Fruit fly (Drosophila melanogaster) whole organism, prepupa: Measurements from ENCODE around the gene GluClalpha.
A peak's percentile ranks its signal among the peaks of the same experiment; 100 is the strongest.

Experiments
- Blimp-1 ChIP-seq: fragments of 200-800 bp; sonication (Bioruptor generic); optimal IDR thresholded peaks from 3 replicates; lab custom pipeline; 2017; ENCODE audit warnings: missing biosample characterization, missing genetic modification characterization, mild to moderate bottlenecking, moderate library complexity, missing genetic modification reagents
- CG11762 ChIP-seq: fragments of 200-800 bp; sonication (Bioruptor generic); optimal IDR thresholded peaks from 3 replicates; lab custom pipeline; 2016; ENCODE audit warnings: missing biosample characterization, missing genetic modification characterization; ENCODE audit not compliant: insufficient read depth
- CG11902 ChIP-seq: fragments of 200-800 bp; sonication (Bioruptor generic); optimal IDR thresholded peaks from 3 replicates; lab custom pipeline; 2016; ENCODE audit warnings: missing biosample characterization, missing genetic modification characterization
- CG15336 ChIP-seq: fragments of 200-800 bp; sonication (Bioruptor generic); IDR thresholded peaks from 2 replicates; pipeline ENCODE4 v1.3.6; 2022; ENCODE audit warnings: missing biosample characterization, missing genetic modification characterization
- CG1621 ChIP-seq: fragments of 200-800 bp; sonication (Bioruptor generic); optimal IDR thresholded peaks from 3 replicates; lab custom pipeline; 2018; ENCODE audit warnings: missing biosample characterization, mild to moderate bottlenecking, missing genetic modification characterization
- CG31627 ChIP-seq: fragments of 200-800 bp; sonication (Bioruptor generic); optimal IDR thresholded peaks from 3 replicates; lab custom pipeline; 2016; ENCODE audit warnings: missing biosample characterization, missing genetic modification characterization
- CG32006 ChIP-seq: fragments of 200-800 bp; sonication (Bioruptor generic); optimal IDR thresholded peaks from 3 replicates; lab custom pipeline; 2017; ENCODE audit warnings: missing biosample characterization, mild to moderate bottlenecking, missing genetic modification characterization
- CG4318 ChIP-seq: fragments of 200-800 bp; sonication (Bioruptor generic); optimal IDR thresholded peaks from 3 replicates; lab custom pipeline; 2017; ENCODE audit warnings: missing biosample characterization, mild to moderate bottlenecking, missing genetic modification characterization
- CG6163 ChIP-seq: fragments of 200-800 bp; sonication (Bioruptor generic); IDR thresholded peaks from 3 replicates; pipeline ENCODE4 v1.3.6; 2022; ENCODE audit warnings: missing biosample characterization, missing genetic modification characterization
- CG6276 ChIP-seq: fragments of 200-800 bp; sonication (Bioruptor generic); optimal IDR thresholded peaks from 2 replicates; lab custom pipeline; 2017; ENCODE audit warnings: missing biosample characterization, mild to moderate bottlenecking, missing genetic modification characterization
- CG6808 ChIP-seq: fragments of 200-800 bp; sonication (Bioruptor generic); optimal IDR thresholded peaks from 3 replicates; lab custom pipeline; 2017; ENCODE audit warnings: missing biosample characterization, missing genetic modification characterization, mild to moderate bottlenecking, moderate library complexity, missing genetic modification reagents
- CG6854 ChIP-seq: fragments of 200-800 bp; sonication (Bioruptor generic); optimal IDR thresholded peaks from 2 replicates; lab custom pipeline; 2017; ENCODE audit warnings: missing biosample characterization, mild to moderate bottlenecking, missing genetic modification characterization
- CG7368 ChIP-seq: fragments of 200-800 bp; sonication (Bioruptor generic); optimal IDR thresholded peaks from 3 replicates; lab custom pipeline; 2016; ENCODE audit warnings: missing biosample characterization, missing genetic modification characterization
- CG8119 ChIP-seq: fragments of 200-800 bp; sonication (Bioruptor generic); IDR thresholded peaks from 3 replicates; pipeline ENCODE4 v1.3.6; 2022; ENCODE audit warnings: missing biosample characterization, missing genetic modification characterization
- CG8319 ChIP-seq: fragments of 200-800 bp; sonication (Bioruptor generic); optimal IDR thresholded peaks from 3 replicates; lab custom pipeline; 2016; ENCODE audit warnings: missing biosample characterization, missing genetic modification characterization
- CG8632 ChIP-seq: fragments of 200-800 bp; sonication (Bioruptor generic); optimal IDR thresholded peaks from 3 replicates; lab custom pipeline; 2016; ENCODE audit warnings: missing biosample characterization, missing genetic modification characterization
- CG9139 ChIP-seq: fragments of 200-800 bp; sonication (Bioruptor generic); optimal IDR thresholded peaks from 3 replicates; lab custom pipeline; 2017; ENCODE audit warnings: missing biosample characterization, mild to moderate bottlenecking, missing genetic modification characterization
- Eip75B ChIP-seq: fragments of 200-800 bp; sonication (Bioruptor generic); optimal IDR thresholded peaks from 3 replicates; lab custom pipeline; 2016; ENCODE audit warnings: missing biosample characterization, missing genetic modification characterization
- Eip93F ChIP-seq: fragments of 200-800 bp; sonication (Bioruptor generic); optimal IDR thresholded peaks from 2 replicates; lab custom pipeline; 2016; ENCODE audit warnings: missing biosample characterization, mild to moderate bottlenecking, missing genetic modification characterization
- Ets96B ChIP-seq: fragments of 200-800 bp; optimal IDR thresholded peaks from 2 replicates; lab custom pipeline; 2019; ENCODE audit warnings: missing biosample characterization, mild to moderate bottlenecking, missing genetic modification characterization, moderate library complexity
- Hr38 ChIP-seq: sonication (Bioruptor generic); optimal IDR thresholded peaks from 2 replicates; lab custom pipeline; 2016; ENCODE audit warnings: missing biosample characterization, missing genetic modification characterization
- Hr4 ChIP-seq: fragments of 200-800 bp; sonication (Bioruptor generic); optimal IDR thresholded peaks from 3 replicates; lab custom pipeline; 2016; ENCODE audit warnings: missing biosample characterization, missing genetic modification characterization
- Lpt ChIP-seq: fragments of 200-800 bp; sonication (Bioruptor generic); optimal IDR thresholded peaks from 3 replicates; lab custom pipeline; 2016; ENCODE audit warnings: missing biosample characterization, missing genetic modification characterization
- OdsH ChIP-seq: fragments of 200-800 bp; sonication (Bioruptor generic); optimal IDR thresholded peaks from 3 replicates; lab custom pipeline; 2016; ENCODE audit warnings: missing biosample characterization, missing genetic modification characterization
- Smox ChIP-seq: fragments of 200-800 bp; sonication (Bioruptor generic); optimal IDR thresholded peaks from 3 replicates; lab custom pipeline; 2016; ENCODE audit warnings: missing biosample characterization, missing genetic modification characterization
- Sox102F ChIP-seq: fragments of 200-800 bp; sonication (Bioruptor generic); optimal IDR thresholded peaks from 2 replicates; lab custom pipeline; 2016; ENCODE audit warnings: missing biosample characterization, mild to moderate bottlenecking, missing genetic modification characterization
- Sox14 ChIP-seq: fragments of 200-800 bp; sonication (Bioruptor generic); optimal IDR thresholded peaks from 3 replicates; lab custom pipeline; 2016; ENCODE audit warnings: missing biosample characterization, missing genetic modification characterization
- Sox15 ChIP-seq: fragments of 200-800 bp; sonication (Bioruptor generic); optimal IDR thresholded peaks from 3 replicates; lab custom pipeline; 2016; ENCODE audit warnings: missing biosample characterization, missing genetic modification characterization
- acj6 ChIP-seq: fragments of 200-800 bp; sonication (Bioruptor generic); optimal IDR thresholded peaks from 3 replicates; lab custom pipeline; 2016; ENCODE audit warnings: missing biosample characterization, missing genetic modification characterization
- dac ChIP-seq: fragments of 200-800 bp; sonication (Bioruptor generic); optimal IDR thresholded peaks from 2 replicates; lab custom pipeline; 2017; ENCODE audit warnings: missing biosample characterization, mild to moderate bottlenecking, missing genetic modification characterization
- dsx ChIP-seq: fragments of 200-800 bp; optimal IDR thresholded peaks from 3 replicates; lab custom pipeline; 2019; ENCODE audit warnings: missing biosample characterization, mild to moderate bottlenecking, missing genetic modification characterization, moderate library complexity; ENCODE audit not compliant: poor library complexity, severe bottlenecking
- eg ChIP-seq: fragments of 200-800 bp; sonication (Bioruptor generic); IDR thresholded peaks from 3 replicates; pipeline ENCODE4 v1.3.6; 2022; ENCODE audit warnings: missing biosample characterization, missing genetic modification characterization
- fd59A ChIP-seq: fragments of 200-800 bp; sonication (Bioruptor generic); optimal IDR thresholded peaks from 2 replicates; lab custom pipeline; 2017; ENCODE audit warnings: missing biosample characterization, mild to moderate bottlenecking, missing genetic modification characterization, missing genetic modification reagents
- fd85E ChIP-seq: fragments of 200-800 bp; sonication (Bioruptor generic); optimal IDR thresholded peaks from 3 replicates; lab custom pipeline; 2016; ENCODE audit warnings: missing biosample characterization, missing genetic modification characterization
- fkh ChIP-seq: fragments of 200-800 bp; sonication (Bioruptor generic); optimal IDR thresholded peaks from 3 replicates; lab custom pipeline; 2017; ENCODE audit warnings: missing biosample characterization, mild to moderate bottlenecking, missing genetic modification characterization, moderate library complexity
- net ChIP-seq: fragments of 200-800 bp; sonication (Bioruptor generic); optimal IDR thresholded peaks from 3 replicates; lab custom pipeline; 2016; ENCODE audit warnings: missing biosample characterization, missing genetic modification characterization
- salr ChIP-seq, 2 experiments: fragments of 200-800 bp; sonication (Bioruptor generic); optimal IDR thresholded peaks; 3 replicates each; lab custom pipeline; 2016 to 2018; ENCODE audit warnings: missing biosample characterization in 2 of 2, missing genetic modification characterization in 2 of 2, mild to moderate bottlenecking in 1 of 2
- ss ChIP-seq, 2 experiments: fragments of 200-800 bp; sonication (Bioruptor generic); optimal IDR thresholded peaks; 2 replicates in 1 of 2; 3 replicates in 1 of 2; lab custom pipeline; 2017 to 2018; ENCODE audit warnings: mild to moderate bottlenecking in 2 of 2, missing biosample characterization in 2 of 2, missing genetic modification characterization in 2 of 2, moderate library complexity in 1 of 2
- topi ChIP-seq: fragments of 200-800 bp; sonication (Bioruptor generic); optimal IDR thresholded peaks from 3 replicates; lab custom pipeline; 2016; ENCODE audit warnings: missing biosample characterization, missing genetic modification characterization
- vri ChIP-seq: fragments of 200-800 bp; sonication (Bioruptor generic); optimal IDR thresholded peaks from 3 replicates; lab custom pipeline; 2016; ENCODE audit warnings: missing biosample characterization, mild to moderate bottlenecking, missing genetic modification characterization

Gene GluClalpha

dm6 chr3R:19812472-19812871 is 82.0 kb downstream of the GluClalpha start (continued):
- TF ChIP-seq salr (GFP tag; optimal IDR thresholded peaks at IDR 0.05; lab: Kevin White, UChicago) (peak in 1 of 2 experiments; percentile 4), acj6 (peak; percentile 17), CG11902 (GFP tag; lab: Kevin White, UChicago) (no peak), CG9139 (GFP tag; lab: Kevin White, UChicago) (no peak), Ets96B (tag; lab: Kevin White, UChicago) (peak; percentile 29), Smox (GFP tag; lab: Kevin White, UChicago) (no peak), Hr38 (GFP tag; lab: Kevin White, UChicago) (no peak), CG8319 (GFP tag; lab: Kevin White, UChicago) (no peak)

- TF ChIP-seq CG1621 (tag; lab: Kevin White, UChicago) (peak; percentile 44), CG7368 (GFP tag; lab: Kevin White, UChicago) (no peak), Ets96B (tag; lab: Kevin White, UChicago) (no peak), dsx (peak; percentile 73), Smox (GFP tag; lab: Kevin White, UChicago) (no peak), ss (GFP tag; optimal IDR thresholded peaks at IDR 0.05; lab: Kevin White, UChicago) (peak in 1 of 2 experiments; percentile 54), dac (GFP tag; lab: Kevin White, UChicago) (no peak), CG11902 (GFP tag; lab: Kevin White, UChicago) (no peak), Blimp-1 (GFP tag; lab: Kevin White, UChicago) (no peak), eg (GFP tag; lab: Robert Waterston, UW) (no peak)
- TF ChIP-seq, all 60 proteins: peak for 3
These were observed 82.7 kb downstream of the GluClalpha start for dm6 chr3R:19813217-19813616.

dm6 chr3R:19816758-19817157 is 86.2 kb downstream of the GluClalpha start:
- TF ChIP-seq Eip93F (GFP tag; lab: Kevin White, UChicago) (no peak), vri (no peak), Hr38 (GFP tag; lab: Kevin White, UChicago) (no peak), Blimp-1 (GFP tag; lab: Kevin White, UChicago) (no peak), CG4318 (no peak), Lpt (GFP tag; lab: Kevin White, UChicago) (no peak), Eip75B (no peak), topi (GFP tag; lab: Kevin White, UChicago) (no peak), CG6808 (no peak)

dm6 chr3R:19820994-19821393 is 90.5 kb downstream of the GluClalpha start:
- TF ChIP-seq CG8632 (GFP tag; lab: Kevin White, UChicago) (no peak), fkh (GFP tag; lab: Kevin White, UChicago) (no peak), CG6163 (0 out of 3 replicates have a peak, but pooled peaks have one; percentile 33), CG8119 (GFP tag; lab: Robert Waterston, UW) (peak; percentile 42; the same call in 1 of the 3 replicates), CG4318 (peak; percentile 29), eg (GFP tag; lab: Robert Waterston, UW) (peak; percentile 61; the same call in 2 of the 3 replicates), CG32006 (GFP tag; lab: Kevin White, UChicago) (peak; percentile 54), CG31627 (GFP tag; lab: Kevin White, UChicago) (no peak), CG15336 (GFP tag; lab: Robert Waterston, UW) (0 out of 2 replicates have a peak, but pooled peaks have one; percentile 13), CG6276 (GFP tag; lab: Kevin White, UChicago) (peak; percentile 32)

- peak; percentile 13 for TF ChIP-seq fkh (GFP tag; lab: Kevin White, UChicago)
- TF ChIP-seq CG15336 (GFP tag; lab: Robert Waterston, UW): no peak
These were observed 91.6 kb downstream of the GluClalpha start for dm6 chr3R:19822138-19822537.

- TF ChIP-seq Sox15 (GFP tag; lab: Kevin White, UChicago) (no peak), Smox (GFP tag; lab: Kevin White, UChicago) (no peak), CG11762 (GFP tag; lab: Kevin White, UChicago) (no peak), fd85E (no peak), CG6163 (no peak), Eip93F (GFP tag; lab: Kevin White, UChicago) (no peak), net (GFP tag; lab: Kevin White, UChicago) (no peak), CG8119 (GFP tag; lab: Robert Waterston, UW) (no peak), Sox14 (GFP tag; lab: Kevin White, UChicago) (no peak), CG6854 (no peak), CG6808 (no peak), Ets96B (tag; lab: Kevin White, UChicago) (no peak), Hr4 (GFP tag; lab: Kevin White, UChicago) (no peak), CG8632 (GFP tag; lab: Kevin White, UChicago) (no peak), ss (GFP tag; optimal IDR thresholded peaks at IDR 0.05; lab: Kevin White, UChicago) (no peak), CG6276 (GFP tag; lab: Kevin White, UChicago) (no peak), fd59A (GFP tag; lab: Kevin White, UChicago) (no peak), Sox102F (GFP tag; lab: Kevin White, UChicago) (no peak), OdsH (GFP tag; lab: Kevin White, UChicago) (no peak)
These were observed 94.0 kb downstream of the GluClalpha start for dm6 chr3R:19824480-19824879.
